Worm (Caenorhabditis elegans) whole organism, young adult: ENCODE measurements around the gene ZK84.1.

Experiments used
- B0035.1 ChIP-seq: sonication (generic microtip); optimal IDR thresholded peaks from 2 replicates; lab custom pipeline; 2016; ENCODE audit warnings: missing genetic modification characterization, mild to moderate bottlenecking, missing compliant biosample characterization, missing genotype, missing genetic modification reagents
- ama-1 ChIP-seq, 3 experiments: fragments of 150-350 bp in 1 of 3; sonication (generic microtip) in 2 of 3; optimal IDR thresholded peaks; 2 replicates each; lab custom pipeline; 2014 to 2018; ENCODE audit warnings: missing biosample characterization in 2 of 3, missing genetic modification characterization in 2 of 3, missing genetic modification reagents in 2 of 3
- aptf-2 ChIP-seq: fragments of 200-800 bp; sonication (Bioruptor generic); conservative IDR thresholded peaks from 2 replicates; pipeline ENCODE4 v1.3.6; 2022; ENCODE audit warnings: missing genetic modification reagents, missing genetic modification characterization, missing compliant biosample characterization
- ceh-58 ChIP-seq: fragments of 200-800 bp; sonication (Bioruptor generic); IDR thresholded peaks from 2 replicates; pipeline ENCODE4 v1.3.6; 2022; ENCODE audit warnings: missing genetic modification characterization, missing compliant biosample characterization
- dpff-1 ChIP-seq: sonication (generic microtip); optimal IDR thresholded peaks from 2 replicates; lab custom pipeline; 2017; ENCODE audit warnings: mild to moderate bottlenecking, missing genetic modification characterization, missing compliant biosample characterization
- dpl-1 ChIP-seq: fragments of 150-350 bp; optimal IDR thresholded peaks from 2 replicates; lab custom pipeline; 2014; ENCODE audit warnings: missing biosample characterization, missing genetic modification reagents, missing genetic modification characterization
- fkh-3 ChIP-seq: sonication (generic microtip); optimal IDR thresholded peaks from 2 replicates; lab custom pipeline; 2016; ENCODE audit warnings: mild to moderate bottlenecking, missing genetic modification characterization, missing compliant biosample characterization
- hmg-20 ChIP-seq: fragments of 200-800 bp; sonication (Bioruptor generic); IDR thresholded peaks from 2 replicates; pipeline ENCODE4 v1.3.6; 2022; ENCODE audit warnings: missing genetic modification reagents, missing genetic modification characterization, missing compliant biosample characterization
- madf-6 ChIP-seq: fragments of 200-800 bp; sonication (Bioruptor generic); IDR thresholded peaks from 2 replicates; pipeline ENCODE4 v1.3.6; 2022; ENCODE audit warnings: missing genetic modification reagents, missing genetic modification characterization, missing compliant biosample characterization
- nhr-90 ChIP-seq: sonication (generic microtip); optimal IDR thresholded peaks from 2 replicates; lab custom pipeline; 2016; ENCODE audit warnings: missing genotype, mild to moderate bottlenecking, missing genetic modification characterization, missing compliant biosample characterization
- unc-62 ChIP-seq: fragments of 150-350 bp; optimal IDR thresholded peaks from 2 replicates; lab custom pipeline; 2014; ENCODE audit warnings: missing biosample characterization, missing genetic modification reagents, missing genetic modification characterization
- zim-3 ChIP-seq: sonication (generic microtip); optimal IDR thresholded peaks from 2 replicates; lab custom pipeline; 2017; ENCODE audit warnings: mild to moderate bottlenecking, missing genetic modification characterization, moderate library complexity, missing compliant biosample characterization

- TF ChIP-seq B0035.1 (tag; lab: Kevin White, UChicago) = no peak
- TF ChIP-seq aptf-2 = no peak
- no peak for TF ChIP-seq ceh-58 (GFP tag; lab: Robert Waterston, UW)
- TF ChIP-seq zim-3 (tag; lab: Kevin White, UChicago) = no peak
- TF ChIP-seq unc-62 (GFP tag; lab: Kevin White, UChicago) = no peak
- TF ChIP-seq nhr-90 = no peak
- no peak for TF ChIP-seq madf-6 (GFP tag; lab: Robert Waterston, UW)
- no peak for TF ChIP-seq ama-1 (optimal IDR thresholded peaks at IDR 0.05; lab: Kevin White, UChicago)
- no peak for TF ChIP-seq ama-1 (GFP tag; optimal IDR thresholded peaks at IDR 0.05; lab: Kevin White, UChicago)
- no peak for TF ChIP-seq dpff-1 (tag; lab: Kevin White, UChicago)
- no peak for TF ChIP-seq dpl-1 (GFP tag; lab: Kevin White, UChicago)
- no peak for TF ChIP-seq hmg-20
- no peak for TF ChIP-seq fkh-3 (tag; lab: Kevin White, UChicago)
Observed at ce11 chrII:6031106-6031505, 10.7 kb downstream of the ZK84.1 start, which contains the start of gene frpr-16.
